Worm (Caenorhabditis elegans) whole organism, L3 larva: Measurements from ENCODE around the gene fbxa-139.

Source experiments
- ceh-28 ChIP-seq: fragments of 150-350 bp; optimal IDR thresholded peaks from 2 replicates; lab custom pipeline; 2014; ENCODE audit warnings: missing biosample characterization, missing genetic modification reagents, missing genetic modification characterization
- hmg-11 ChIP-seq: sonication (generic microtip); optimal IDR thresholded peaks from 2 replicates; lab custom pipeline; 2016; ENCODE audit warnings: missing genetic modification characterization, missing compliant biosample characterization
- snpc-4 ChIP-seq: fragments of 150-350 bp; optimal IDR thresholded peaks from 2 replicates; lab custom pipeline; 2014; ENCODE audit warnings: missing biosample characterization, missing genetic modification characterization

- no peak for TF ChIP-seq ceh-28 (tag; lab: Kevin White, UChicago)
- TF ChIP-seq hmg-11 (tag; lab: Kevin White, UChicago), result no peak
- TF ChIP-seq snpc-4 (tag; lab: Kevin White, UChicago), result no peak
These were observed 44.1 kb downstream of the fbxa-139 start for ce11 chrV:15550408-15550807.
